Fruit fly (Drosophila melanogaster) whole organism, prepupa: ENCODE results near the gene mat.

ENCODE experiments used
- CG34406 ChIP-seq: fragments of 200-800 bp; sonication (Bioruptor generic); optimal IDR thresholded peaks from 3 replicates; lab custom pipeline; 2016; ENCODE audit warnings: missing biosample characterization, missing genetic modification characterization
- CG6854 ChIP-seq: fragments of 200-800 bp; sonication (Bioruptor generic); optimal IDR thresholded peaks from 2 replicates; lab custom pipeline; 2017; ENCODE audit warnings: missing biosample characterization, mild to moderate bottlenecking, missing genetic modification characterization
- Met ChIP-seq: fragments of 200-800 bp; sonication (Bioruptor generic); optimal IDR thresholded peaks from 3 replicates; lab custom pipeline; 2016; ENCODE audit warnings: missing biosample characterization, missing genetic modification characterization
- dsx ChIP-seq: fragments of 200-800 bp; optimal IDR thresholded peaks from 3 replicates; lab custom pipeline; 2019; ENCODE audit warnings: missing biosample characterization, mild to moderate bottlenecking, missing genetic modification characterization, moderate library complexity; ENCODE audit not compliant: poor library complexity, severe bottlenecking
- fd59A ChIP-seq: fragments of 200-800 bp; sonication (Bioruptor generic); optimal IDR thresholded peaks from 2 replicates; lab custom pipeline; 2017; ENCODE audit warnings: missing biosample characterization, mild to moderate bottlenecking, missing genetic modification characterization, missing genetic modification reagents

- TF ChIP-seq dsx (no peak), fd59A (GFP tag; lab: Kevin White, UChicago) (no peak), Met (GFP tag; lab: Kevin White, UChicago) (no peak), CG6854 (GFP tag; lab: Kevin White, UChicago) (no peak), CG34406 (GFP tag; lab: Kevin White, UChicago) (no peak)
Observed at dm6 chr3L:885006-885405, 17.7 kb upstream of the mat start.
